Fruit fly (Drosophila melanogaster) whole organism, embryonic: ENCODE data around the gene cbt.

Experiments
- CG10565 ChIP-seq: fragments of 200-800 bp; sonication (Bioruptor generic); optimal IDR thresholded peaks from 3 replicates; lab custom pipeline; 2016; ENCODE audit warnings: missing biosample characterization, mild to moderate bottlenecking, missing genetic modification characterization
- CG12391 ChIP-seq: fragments of 200-800 bp; sonication (Bioruptor generic); optimal IDR thresholded peaks from 3 replicates; lab custom pipeline; 2018; ENCODE audit warnings: missing biosample characterization, mild to moderate bottlenecking, missing genetic modification characterization, moderate library complexity
- CG15479 ChIP-seq: fragments of 200-800 bp; sonication (Bioruptor generic); optimal IDR thresholded peaks from 3 replicates; lab custom pipeline; 2019; ENCODE audit warnings: missing biosample characterization, mild to moderate bottlenecking, missing genetic modification characterization, moderate library complexity
- CG16813 ChIP-seq: fragments of 200-800 bp; sonication (Bioruptor generic); IDR thresholded peaks from 3 replicates; pipeline ENCODE4 v1.3.6; 2022; ENCODE audit warnings: missing biosample characterization, missing genetic modification characterization; ENCODE audit not compliant: partially characterized antibody
- CG16863 ChIP-seq: fragments of 200-800 bp; sonication (Bioruptor generic); optimal IDR thresholded peaks from 3 replicates; lab custom pipeline; 2016; ENCODE audit warnings: missing biosample characterization, missing genetic modification characterization
- CG1832 ChIP-seq: fragments of 200-800 bp; sonication (Bioruptor generic); optimal IDR thresholded peaks from 2 replicates; lab custom pipeline; 2017; ENCODE audit warnings: missing biosample characterization, mild to moderate bottlenecking, missing genetic modification characterization, inconsistent platforms
- CG18476 ChIP-seq: fragments of 200-800 bp; sonication (Bioruptor generic); optimal IDR thresholded peaks from 2 replicates; lab custom pipeline; 2016; ENCODE audit warnings: missing biosample characterization, mild to moderate bottlenecking, missing genetic modification characterization
- CG18599 ChIP-seq: fragments of 200-800 bp; sonication (Bioruptor generic); optimal IDR thresholded peaks from 3 replicates; lab custom pipeline; 2017; ENCODE audit warnings: missing biosample characterization, missing genetic modification characterization, mild to moderate bottlenecking, moderate library complexity, missing genetic modification reagents
- CG2120 ChIP-seq: fragments of 200-800 bp; sonication (Bioruptor generic); optimal IDR thresholded peaks from 3 replicates; lab custom pipeline; 2016; ENCODE audit warnings: missing biosample characterization, missing genetic modification characterization
- CG3163 ChIP-seq: fragments of 200-800 bp; sonication (Bioruptor generic); optimal IDR thresholded peaks from 3 replicates; lab custom pipeline; 2016; ENCODE audit warnings: missing biosample characterization, missing genetic modification characterization
- CG32767 ChIP-seq: fragments of 200-800 bp; sonication (Bioruptor generic); IDR thresholded peaks from 2 replicates; pipeline ENCODE4 v1.3.6; 2022; ENCODE audit warnings: missing biosample characterization, missing genetic modification characterization
- CG42726 ChIP-seq: fragments of 200-800 bp; sonication (Bioruptor generic); IDR thresholded peaks from 2 replicates; pipeline ENCODE4 v1.3.6; 2022; ENCODE audit warnings: missing biosample characterization, missing genetic modification characterization; ENCODE audit not compliant: partially characterized antibody
- CG7357 ChIP-seq: fragments of 200-800 bp; sonication (Bioruptor generic); IDR thresholded peaks from 3 replicates; pipeline ENCODE4 v1.3.6; 2022; ENCODE audit warnings: missing biosample characterization, missing genetic modification characterization
- CG7786 ChIP-seq: fragments of 200-800 bp; sonication (Bioruptor generic); optimal IDR thresholded peaks from 2 replicates; lab custom pipeline; 2016; ENCODE audit warnings: missing biosample characterization, missing genetic modification characterization
- CG9727 ChIP-seq: fragments of 200-800 bp; sonication (Bioruptor generic); optimal IDR thresholded peaks from 3 replicates; lab custom pipeline; 2017; ENCODE audit warnings: missing biosample characterization, mild to moderate bottlenecking, missing genetic modification characterization
- D19A ChIP-seq: fragments of 200-800 bp; optimal IDR thresholded peaks from 3 replicates; lab custom pipeline; 2019; ENCODE audit warnings: missing biosample characterization, mild to moderate bottlenecking, missing genetic modification characterization, moderate library complexity
- Dfd ChIP-seq, 2 experiments: fragments of >200 bp; optimal IDR thresholded peaks; 2 replicates each; lab custom pipeline; 2017; ENCODE audit warnings: missing biosample characterization in 2 of 2, missing genetic modification characterization in 2 of 2
- Dp ChIP-seq: fragments of 200-800 bp; sonication (Bioruptor generic); optimal IDR thresholded peaks from 2 replicates; lab custom pipeline; 2018; ENCODE audit warnings: missing biosample characterization, mild to moderate bottlenecking, missing genetic modification characterization, moderate library complexity
- HHEX ChIP-seq: fragments of 200-800 bp; sonication (Bioruptor generic); optimal IDR thresholded peaks from 3 replicates; lab custom pipeline; 2017; ENCODE audit warnings: missing biosample characterization, mild to moderate bottlenecking, missing genetic modification characterization, missing genetic modification reagents
- Hr39 ChIP-seq: fragments of >200 bp; optimal IDR thresholded peaks from 2 replicates; lab custom pipeline; 2017
- Kr ChIP-seq: fragments of 200-800 bp; sonication (Bioruptor generic); optimal IDR thresholded peaks from 2 replicates; lab custom pipeline; 2017; ENCODE audit warnings: missing biosample characterization, mild to moderate bottlenecking, missing genetic modification characterization
- Med ChIP-seq: fragments of 200-800 bp; sonication (Bioruptor generic); peaks from one replicate; lab custom pipeline; 2016; ENCODE audit warnings: missing biosample characterization, missing genetic modification characterization, mild to moderate bottlenecking, inconsistent platforms, moderate library complexity
- Optix ChIP-seq: fragments of 200-800 bp; sonication (Bioruptor generic); IDR thresholded peaks from 3 replicates; pipeline ENCODE4 v1.3.6; 2022; ENCODE audit warnings: missing biosample characterization, missing genetic modification characterization
- Spps ChIP-seq: fragments of 200-800 bp; sonication (Bioruptor generic); optimal IDR thresholded peaks from 2 replicates; lab custom pipeline; 2018; ENCODE audit warnings: missing biosample characterization, mild to moderate bottlenecking, missing genetic modification characterization
- abd-A ChIP-seq: fragments of 200-800 bp; sonication (Bioruptor generic); optimal IDR thresholded peaks from 3 replicates; lab custom pipeline; 2019; ENCODE audit warnings: missing biosample characterization, mild to moderate bottlenecking, missing genetic modification characterization, moderate library complexity
- crc ChIP-seq: fragments of 200-800 bp; sonication (Bioruptor generic); optimal IDR thresholded peaks from 2 replicates; lab custom pipeline; 2016; ENCODE audit warnings: missing biosample characterization, missing genetic modification characterization
- crol ChIP-seq: fragments of 200-800 bp; sonication (Bioruptor generic); IDR thresholded peaks from 2 replicates; pipeline ENCODE4 v1.3.6; 2022; ENCODE audit warnings: missing biosample characterization, missing genetic modification characterization
- crp ChIP-seq, 2 experiments: fragments of 200-800 bp; sonication (Bioruptor generic); optimal IDR thresholded peaks; 2 replicates in 1 of 2; 3 replicates in 1 of 2; lab custom pipeline; 2017; ENCODE audit warnings: missing biosample characterization in 2 of 2, missing genetic modification characterization in 2 of 2, mild to moderate bottlenecking in 1 of 2, moderate library complexity in 1 of 2
- cwo ChIP-seq: fragments of 200-800 bp; sonication (Bioruptor generic); optimal IDR thresholded peaks from 3 replicates; lab custom pipeline; 2017; ENCODE audit warnings: missing biosample characterization, missing genetic modification characterization, mild to moderate bottlenecking, moderate library complexity, missing genetic modification reagents
- dmrt99B ChIP-seq: fragments of 200-800 bp; sonication (Bioruptor generic); optimal IDR thresholded peaks from 2 replicates; lab custom pipeline; 2018; ENCODE audit warnings: missing biosample characterization, mild to moderate bottlenecking, missing genetic modification characterization, moderate library complexity
- en ChIP-seq: fragments of 200-800 bp; sonication (Bioruptor generic); optimal IDR thresholded peaks from 2 replicates; lab custom pipeline; 2016; ENCODE audit warnings: missing biosample characterization, missing genetic modification characterization
- ftz-f1 ChIP-seq: fragments of 200-800 bp; sonication (Bioruptor generic); optimal IDR thresholded peaks from 2 replicates; lab custom pipeline; 2016; ENCODE audit warnings: missing biosample characterization, missing genetic modification characterization
- gcm2 ChIP-seq: fragments of 200-800 bp; sonication (Bioruptor generic); optimal IDR thresholded peaks from 2 replicates; lab custom pipeline; 2016; ENCODE audit warnings: missing biosample characterization, missing genetic modification characterization
- grau ChIP-seq: fragments of 200-800 bp; optimal IDR thresholded peaks from 3 replicates; lab custom pipeline; 2019; ENCODE audit warnings: missing biosample characterization, mild to moderate bottlenecking, missing genetic modification characterization, moderate library complexity
- grn ChIP-seq: fragments of 200-800 bp; sonication (Bioruptor generic); optimal IDR thresholded peaks from 3 replicates; lab custom pipeline; 2017; ENCODE audit warnings: missing biosample characterization, missing genetic modification characterization
- kay ChIP-seq: fragments of 200-800 bp; sonication (Bioruptor generic); optimal IDR thresholded peaks from 2 replicates; lab custom pipeline; 2016; ENCODE audit warnings: missing biosample characterization, missing genetic modification characterization
- kni ChIP-seq: fragments of 200-800 bp; sonication (Bioruptor generic); optimal IDR thresholded peaks from 3 replicates; lab custom pipeline; 2017; ENCODE audit warnings: mild to moderate bottlenecking, missing biosample characterization, missing genetic modification reagents, missing genetic modification characterization
- nerfin-1 ChIP-seq: fragments of 200-800 bp; sonication (Bioruptor generic); optimal IDR thresholded peaks from 3 replicates; lab custom pipeline; 2019; ENCODE audit warnings: missing biosample characterization, mild to moderate bottlenecking, missing genetic modification characterization, moderate library complexity
- oc ChIP-seq: fragments of 200-800 bp; sonication (Bioruptor generic); optimal IDR thresholded peaks from 2 replicates; lab custom pipeline; 2018; ENCODE audit warnings: missing biosample characterization, mild to moderate bottlenecking, missing genetic modification characterization, moderate library complexity
- org-1 ChIP-seq: fragments of 200-800 bp; sonication (Bioruptor generic); optimal IDR thresholded peaks from 2 replicates; lab custom pipeline; 2017; ENCODE audit warnings: missing biosample characterization, missing genetic modification characterization
- pros ChIP-seq: fragments of 200-800 bp; sonication (Bioruptor generic); optimal IDR thresholded peaks from 3 replicates; lab custom pipeline; 2019; ENCODE audit warnings: missing biosample characterization, mild to moderate bottlenecking, missing genetic modification characterization, moderate library complexity
- run ChIP-seq: fragments of 200-800 bp; sonication (Bioruptor generic); optimal IDR thresholded peaks from 3 replicates; lab custom pipeline; 2018; ENCODE audit warnings: missing biosample characterization, mild to moderate bottlenecking, missing genetic modification characterization
- sens ChIP-seq: fragments of 200-800 bp; sonication (Bioruptor generic); peaks from one replicate; lab custom pipeline; 2016; ENCODE audit warnings: missing biosample characterization, missing genetic modification characterization
- seq ChIP-seq: fragments of 200-800 bp; sonication (Bioruptor generic); IDR thresholded peaks from 2 replicates; pipeline ENCODE4 v1.3.6; 2022; ENCODE audit warnings: missing biosample characterization, missing genetic modification characterization
- sisA ChIP-seq: fragments of 200-800 bp; sonication (Bioruptor generic); IDR thresholded peaks from 2 replicates; pipeline ENCODE4 v1.3.6; 2022; ENCODE audit warnings: missing biosample characterization, missing genetic modification characterization
- vnd ChIP-seq: fragments of 200-800 bp; sonication (Bioruptor generic); IDR thresholded peaks from 3 replicates; pipeline ENCODE4 v1.3.6; 2022; ENCODE audit warnings: missing biosample characterization, missing genetic modification characterization; ENCODE audit not compliant: partially characterized antibody
- zf30C ChIP-seq: fragments of 200-800 bp; sonication (Bioruptor generic); optimal IDR thresholded peaks from 3 replicates; lab custom pipeline; 2018; ENCODE audit warnings: missing biosample characterization, mild to moderate bottlenecking, missing genetic modification characterization

The cbt gene

DNA sequence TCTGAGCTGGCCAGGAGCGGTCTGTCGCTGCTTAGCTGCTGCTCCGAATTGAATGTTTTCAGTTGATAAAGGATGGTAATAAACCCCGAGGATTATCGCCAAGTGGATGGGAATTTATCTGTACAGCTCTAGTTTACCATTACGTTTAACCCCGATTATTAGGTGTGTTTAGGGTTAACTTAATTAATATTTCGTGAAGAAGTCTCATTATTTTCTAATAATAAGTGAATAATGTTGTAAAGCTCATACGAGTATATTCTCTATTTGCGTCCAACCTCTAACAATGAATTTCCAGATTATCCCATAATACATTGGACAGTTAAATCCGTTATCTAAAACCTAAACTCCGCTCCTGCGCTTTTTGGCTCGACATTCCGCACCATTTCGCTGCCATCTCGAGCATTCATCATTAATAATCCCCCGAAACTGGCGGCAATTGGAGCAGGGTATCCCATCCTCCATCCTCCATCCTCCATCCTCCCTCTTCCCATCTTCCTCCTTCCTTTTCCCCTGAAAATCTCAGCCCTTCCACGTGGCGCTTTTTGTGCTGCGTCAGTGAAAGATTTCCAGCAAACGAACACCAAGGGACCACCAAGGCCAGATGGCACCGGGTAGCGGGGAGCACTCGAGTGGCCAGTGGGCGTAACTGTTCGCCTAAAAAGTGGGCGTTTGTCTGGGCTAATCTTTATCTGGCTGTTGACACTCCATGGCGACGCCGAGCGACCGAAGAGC is 46.9 kb upstream of the cbt start (continued):
- TF ChIP-seq CG9727 (GFP tag; lab: Kevin White, UChicago) (no peak), grau (peak; percentile 18), cwo (GFP tag; lab: Kevin White, UChicago) (peak; percentile 5), CG18476 (GFP tag; lab: Kevin White, UChicago) (no peak), en (no peak), dmrt99B (tag; lab: Kevin White, UChicago) (peak; percentile 34), CG42726 (no peak), ftz-f1 (GFP tag; lab: Kevin White, UChicago) (no peak), CG18599 (GFP tag; lab: Kevin White, UChicago) (peak; percentile 61), crp (GFP tag; optimal IDR thresholded peaks at IDR 0.05; lab: Kevin White, UChicago) (no peak), gcm2 (GFP tag; lab: Kevin White, UChicago) (no peak), Dp (no peak), CG7357 (GFP tag; lab: Robert Waterston, UW) (no peak), CG16863 (no peak), crol (GFP tag; lab: Robert Waterston, UW) (peak; percentile 57; the same call in 1 of the 2 replicates), Spps (no peak), CG12391 (tag; lab: Kevin White, UChicago) (no peak), CG32767 (no peak), crc (GFP tag; lab: Kevin White, UChicago) (no peak), CG7786 (GFP tag; lab: Kevin White, UChicago) (no peak), CG3163 (GFP tag; lab: Kevin White, UChicago) (no peak), sisA (GFP tag; lab: Robert Waterston, UW) (no peak), grn (GFP tag; lab: Kevin White, UChicago) (no peak), org-1 (GFP tag; lab: Kevin White, UChicago) (no peak), CG2120 (peak; percentile 35), CG16813 (GFP tag; lab: Robert Waterston, UW) (no peak)
- TF ChIP-seq, all 482 proteins: peak for 29

DNA sequence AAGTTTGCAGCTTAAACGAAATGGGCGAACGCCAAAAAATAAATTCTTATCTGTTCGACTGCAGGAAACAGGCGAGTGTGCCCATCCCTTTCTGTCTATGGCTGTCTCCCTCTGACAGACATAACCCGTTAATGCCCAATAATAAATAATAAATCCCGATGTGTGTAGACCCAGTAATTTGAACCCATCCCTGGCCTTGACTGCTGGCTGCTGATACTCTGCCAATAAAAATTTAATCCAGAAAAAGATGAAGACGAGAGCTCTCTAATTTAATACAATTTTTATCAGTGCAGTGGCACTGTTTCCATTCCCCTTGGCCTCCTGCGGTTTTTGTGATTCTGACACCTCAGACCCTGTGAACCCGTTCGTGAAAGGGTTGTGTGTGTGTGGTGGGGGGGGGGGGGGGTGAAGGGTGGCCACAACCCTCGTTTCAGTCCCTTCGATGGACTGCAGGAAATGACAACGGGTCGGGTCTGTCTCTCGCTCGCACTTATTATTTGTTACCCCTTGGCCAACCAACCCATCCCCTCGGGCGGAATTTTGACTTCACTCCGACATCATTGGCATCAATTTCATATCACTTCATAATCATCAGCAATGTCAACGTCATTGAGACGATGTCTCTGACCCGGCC is 46.2 kb upstream of the cbt start:
- TF ChIP-seq D19A (tag; lab: Kevin White, UChicago): peak; percentile 66
- TF ChIP-seq vnd (GFP tag; lab: Robert Waterston, UW): 0 out of 3 replicates have a peak, but pooled peaks have one; percentile 7
- TF ChIP-seq CG15479 (GFP tag; lab: Kevin White, UChicago): no peak
- TF ChIP-seq abd-A: peak; percentile 18
- peak; percentile 17 for TF ChIP-seq CG1832 (GFP tag; lab: Kevin White, UChicago)
- peak; percentile 7 for TF ChIP-seq run
- TF ChIP-seq sens (GFP tag; lab: Kevin White, UChicago): peak; percentile 75
- peak; percentile 57 for TF ChIP-seq oc (tag; lab: Kevin White, UChicago)
- TF ChIP-seq pros (GFP tag; lab: Kevin White, UChicago): peak; percentile 95
- TF ChIP-seq seq (GFP tag; lab: Robert Waterston, UW): 0 out of 2 replicates have a peak, but pooled peaks have one; percentile 25
- no peak for TF ChIP-seq Dfd (GFP tag; optimal IDR thresholded peaks at IDR 0.05; lab: Kevin White, UChicago)
- 0 out of 3 replicates have a peak, but pooled peaks have one; percentile 28 for TF ChIP-seq Optix (GFP tag; lab: Robert Waterston, UW)
- TF ChIP-seq kay: no peak
- TF ChIP-seq nerfin-1: peak; percentile 56
- no peak for TF ChIP-seq HHEX (GFP tag; lab: Kevin White, UChicago)
- TF ChIP-seq Kr: peak; percentile 61
- TF ChIP-seq zf30C: peak; percentile 32
- peak; percentile 35 for TF ChIP-seq kni (GFP tag; lab: Kevin White, UChicago)
- TF ChIP-seq crol (GFP tag; lab: Robert Waterston, UW): peak; percentile 92
- peak; percentile 47 for TF ChIP-seq Hr39
- peak; percentile 5 for TF ChIP-seq Med
- no peak for TF ChIP-seq CG10565
